Worm (Caenorhabditis elegans): ENCODE data around the gene clc-31.

The clc-31 gene

ce11 chrII:300977-301772, 39.1 kb upstream of the clc-31 start, which contains the start of gene K01A2.5 (continued):
- TF ChIP-seq sdz-12 (GFP tag; optimal IDR thresholded peaks at IDR 0.05): no peak
- no peak for TF ChIP-seq zip-2 (tag; optimal IDR thresholded peaks at IDR 0.05)
- no peak for TF ChIP-seq F37D6.2 (tag; optimal IDR thresholded peaks at IDR 0.05)
- no peak for TF ChIP-seq Y105C5A.15 (GFP tag; IDR thresholded peaks at IDR 0.05)
- no peak for TF ChIP-seq dpl-1 (GFP tag; optimal IDR thresholded peaks at IDR 0.05)
- TF ChIP-seq unc-62 (GFP tag; optimal IDR thresholded peaks at IDR 0.05 in 1 of 2): peak in 1 of 2 experiments; percentile 96
- no peak for TF ChIP-seq unc-62 (tag; optimal IDR thresholded peaks at IDR 0.05)
- TF ChIP-seq ceh-32 (tag; optimal IDR thresholded peaks at IDR 0.05; ENCODE audit: poor library complexity): no peak
- no peak for TF ChIP-seq vab-7 (GFP tag; IDR thresholded peaks at IDR 0.05)
- TF ChIP-seq lin-15B (tag; optimal IDR thresholded peaks at IDR 0.05): no peak
- no peak for TF ChIP-seq ces-1 (GFP tag; optimal IDR thresholded peaks at IDR 0.05)
- no peak for TF ChIP-seq ceh-82 (tag; optimal IDR thresholded peaks at IDR 0.05)
- TF ChIP-seq daf-12 (tag; optimal IDR thresholded peaks at IDR 0.05): no peak
- TF ChIP-seq gei-8 (GFP tag; optimal IDR thresholded peaks at IDR 0.05): no peak
- no peak for TF ChIP-seq set-16 (GFP tag; IDR thresholded peaks at IDR 0.05)
- TF ChIP-seq daf-8 (GFP tag; IDR thresholded peaks at IDR 0.05): no peak
- no peak for TF ChIP-seq ztf-7 (tag; optimal IDR thresholded peaks at IDR 0.05)
- peak; percentile 10 for TF ChIP-seq nhr-48 (tag; optimal IDR thresholded peaks at IDR 0.05)
- TF ChIP-seq dmd-8 (GFP tag; IDR thresholded peaks at IDR 0.05): no peak
- TF ChIP-seq pha-4 (GFP tag; IDR thresholded peaks at IDR 0.05): no peak
- no peak for TF ChIP-seq pha-4 (tag; optimal IDR thresholded peaks at IDR 0.05)
- no peak for TF ChIP-seq lin-39 (tag; optimal IDR thresholded peaks at IDR 0.05)
- TF ChIP-seq ceh-28 (tag; optimal IDR thresholded peaks at IDR 0.05): no peak
- TF ChIP-seq egl-27 (tag; optimal IDR thresholded peaks at IDR 0.05): no peak
- TF ChIP-seq nhr-41 (GFP tag; IDR thresholded peaks at IDR 0.05): no peak
- peak; percentile 31 for TF ChIP-seq cey-2 (tag; optimal IDR thresholded peaks at IDR 0.05; ENCODE audit: borderline replicate concordance, insufficient read depth)
- TF ChIP-seq ZK337.2 (GFP tag; IDR thresholded peaks at IDR 0.05): no peak
- TF ChIP-seq nhr-11 (tag; optimal IDR thresholded peaks at IDR 0.05): no peak
- no peak for TF ChIP-seq hmg-1.1 (GFP tag; IDR thresholded peaks at IDR 0.05)
- TF ChIP-seq nhr-77 (tag; optimal IDR thresholded peaks at IDR 0.05): no peak
- TF ChIP-seq hlh-11 (tag; optimal IDR thresholded peaks at IDR 0.05): peak; percentile 34
- peak; percentile 57 for TF ChIP-seq nhr-25 (tag; optimal IDR thresholded peaks at IDR 0.05; ENCODE audit: borderline replicate concordance, insufficient read depth)

ce11 chrII:303927-304711, 36.2 kb upstream of the clc-31 start:
- TF ChIP-seq duxl-1 (tag; optimal IDR thresholded peaks at IDR 0.05; ENCODE audit: poor library complexity) (no peak), nhr-102 (tag; optimal IDR thresholded peaks at IDR 0.05) (no peak), saeg-2 (GFP tag; IDR thresholded peaks at IDR 0.05) (no peak), lin-1 (GFP tag; IDR thresholded peaks at IDR 0.05) (no peak), snpc-4 (tag; optimal IDR thresholded peaks at IDR 0.05) (no peak), aly-2 (tag; optimal IDR thresholded peaks at IDR 0.05) (no peak), set-16 (GFP tag; IDR thresholded peaks at IDR 0.05) (peak; percentile 83), mdt-29 (GFP tag; IDR thresholded peaks at IDR 0.05) (no peak), mxl-2 (GFP tag; conservative IDR thresholded peaks at IDR 0.05) (no peak), aha-1 (tag) (peak; percentile 92), zag-1 (tag; optimal IDR thresholded peaks at IDR 0.05) (no peak), nhr-10 (tag; optimal IDR thresholded peaks at IDR 0.05) (no peak), zfp-2 (tag; optimal IDR thresholded peaks at IDR 0.05) (no peak), mep-1 (tag; optimal IDR thresholded peaks at IDR 0.05) (no peak), pha-4 (GFP tag; IDR thresholded peaks at IDR 0.05) (no peak), pha-4 (tag; optimal IDR thresholded peaks at IDR 0.05) (no peak), R02D3.7 (tag; optimal IDR thresholded peaks at IDR 0.05) (no peak), gei-8 (GFP tag; optimal IDR thresholded peaks at IDR 0.05) (no peak), zip-11 (GFP tag; IDR thresholded peaks at IDR 0.05) (no peak)

Measured in whole organism, L4 larva.